Fruit fly (Drosophila melanogaster) whole organism: ENCODE measurements around the gene CG12643.

Experiments used
- CG8478 ChIP-seq: fragments of >200 bp; optimal IDR thresholded peaks from 2 replicates; lab custom pipeline; 2018; ENCODE audit warnings: inconsistent platforms
- Dll ChIP-seq: fragments of >200 bp; optimal IDR thresholded peaks from 2 replicates; lab custom pipeline; 2017
- EcR ChIP-seq, 2 experiments: fragments of >200 bp; optimal IDR thresholded peaks; 2 replicates each; lab custom pipeline; 2017; ENCODE audit warnings: missing biosample characterization in 2 of 2, missing genetic modification characterization in 2 of 2, missing genetic modification reagents in 2 of 2
- pan ChIP-seq: fragments of >200 bp; optimal IDR thresholded peaks from 2 replicates; lab custom pipeline; 2017
- psq ChIP-seq: fragments of >200 bp; optimal IDR thresholded peaks from 2 replicates; lab custom pipeline; 2017
- usp ChIP-seq: fragments of >200 bp; optimal IDR thresholded peaks from 2 replicates; lab custom pipeline; 2017; ENCODE audit warnings: missing biosample characterization, missing genetic modification characterization, mixed read lengths

CG12643 gene

dm6 chrX:10256228-10256627 is 8.8 kb downstream of the CG12643 start:
- TF ChIP-seq psq (lab: Kevin White, UChicago): no peak

- TF ChIP-seq Dll (lab: Kevin White, UChicago) (no peak), EcR (GFP tag; optimal IDR thresholded peaks at IDR 0.05; lab: Kevin White, UChicago) (no peak), pan (lab: Kevin White, UChicago) (no peak), usp (GFP tag; lab: Kevin White, UChicago) (no peak)
Observed at dm6 chrX:10252745-10253144, 12.3 kb downstream of the CG12643 start.

dm6 chrX:10250659-10251058 is 14.4 kb downstream of the CG12643 start:
- TF ChIP-seq pan (lab: Kevin White, UChicago) (no peak), CG8478 (lab: Kevin White, UChicago) (no peak), EcR (GFP tag; optimal IDR thresholded peaks at IDR 0.05; lab: Kevin White, UChicago) (no peak), usp (GFP tag; lab: Kevin White, UChicago) (no peak)

- TF ChIP-seq psq (lab: Kevin White, UChicago): no peak
- TF ChIP-seq CG8478 (lab: Kevin White, UChicago): no peak
- TF ChIP-seq Dll (lab: Kevin White, UChicago): no peak
- TF ChIP-seq EcR (GFP tag; optimal IDR thresholded peaks at IDR 0.05; lab: Kevin White, UChicago): no peak
- TF ChIP-seq pan (lab: Kevin White, UChicago): no peak
- no peak for TF ChIP-seq usp (GFP tag; lab: Kevin White, UChicago)
Observed at dm6 chrX:10250017-10250416, 15.0 kb downstream of the CG12643 start.

- no peak for TF ChIP-seq psq (lab: Kevin White, UChicago)
- TF ChIP-seq Dll (lab: Kevin White, UChicago): no peak
- no peak for TF ChIP-seq pan (lab: Kevin White, UChicago)
- no peak for TF ChIP-seq usp (GFP tag; lab: Kevin White, UChicago)
- no peak for TF ChIP-seq CG8478 (lab: Kevin White, UChicago)
- no peak for TF ChIP-seq EcR (GFP tag; optimal IDR thresholded peaks at IDR 0.05; lab: Kevin White, UChicago)
Observed at dm6 chrX:10247366-10247765, 17.7 kb downstream of the CG12643 start.

- TF ChIP-seq usp (GFP tag; lab: Kevin White, UChicago) (no peak), EcR (GFP tag; optimal IDR thresholded peaks at IDR 0.05; lab: Kevin White, UChicago) (no peak), psq (lab: Kevin White, UChicago) (no peak), CG8478 (lab: Kevin White, UChicago) (no peak), pan (lab: Kevin White, UChicago) (no peak), Dll (lab: Kevin White, UChicago) (no peak)
Observed at dm6 chrX:10244763-10245162, 20.3 kb downstream of the CG12643 start.

- TF ChIP-seq usp (GFP tag; lab: Kevin White, UChicago): no peak
- no peak for TF ChIP-seq EcR (GFP tag; optimal IDR thresholded peaks at IDR 0.05; lab: Kevin White, UChicago)
- no peak for TF ChIP-seq CG8478 (lab: Kevin White, UChicago)
Observed at dm6 chrX:10243540-10243939, 21.5 kb downstream of the CG12643 start.

- no peak for TF ChIP-seq pan (lab: Kevin White, UChicago)
- no peak for TF ChIP-seq usp (GFP tag; lab: Kevin White, UChicago)
- no peak for TF ChIP-seq EcR (GFP tag; optimal IDR thresholded peaks at IDR 0.05; lab: Kevin White, UChicago)
Observed at dm6 chrX:10242883-10243282, 22.2 kb downstream of the CG12643 start.

dm6 chrX:10241919-10242318 is 23.1 kb downstream of the CG12643 start:
- TF ChIP-seq Dll (lab: Kevin White, UChicago): no peak

- TF ChIP-seq EcR (GFP tag; optimal IDR thresholded peaks at IDR 0.05; lab: Kevin White, UChicago): no peak
- no peak for TF ChIP-seq usp (GFP tag; lab: Kevin White, UChicago)
- TF ChIP-seq psq (lab: Kevin White, UChicago): no peak
- TF ChIP-seq CG8478 (lab: Kevin White, UChicago): no peak
- TF ChIP-seq pan (lab: Kevin White, UChicago): no peak
- TF ChIP-seq Dll (lab: Kevin White, UChicago): no peak
Observed at dm6 chrX:10234024-10234520, 31.0 kb downstream of the CG12643 start.

dm6 chrX:10233065-10233464 is 32.0 kb downstream of the CG12643 start, which contains the start of gene CG2961:
Gene CG2961, minus strand, starts transcription at chrX:10233080.
- TF ChIP-seq pan (lab: Kevin White, UChicago): no peak
- no peak for TF ChIP-seq EcR (GFP tag; optimal IDR thresholded peaks at IDR 0.05; lab: Kevin White, UChicago)
- TF ChIP-seq CG8478 (lab: Kevin White, UChicago): no peak
- no peak for TF ChIP-seq Dll (lab: Kevin White, UChicago)
- TF ChIP-seq psq (lab: Kevin White, UChicago): no peak
- no peak for TF ChIP-seq usp (GFP tag; lab: Kevin White, UChicago)

- TF ChIP-seq psq (lab: Kevin White, UChicago): no peak
- TF ChIP-seq CG8478 (lab: Kevin White, UChicago): no peak
- no peak for TF ChIP-seq usp (GFP tag; lab: Kevin White, UChicago)
- TF ChIP-seq pan (lab: Kevin White, UChicago): no peak
- no peak for TF ChIP-seq Dll (lab: Kevin White, UChicago)
- TF ChIP-seq EcR (GFP tag; optimal IDR thresholded peaks at IDR 0.05; lab: Kevin White, UChicago): no peak
Observed at dm6 chrX:10232497-10232896, 32.6 kb downstream of the CG12643 start.

- TF ChIP-seq psq (lab: Kevin White, UChicago) (no peak), pan (lab: Kevin White, UChicago) (no peak), EcR (GFP tag; optimal IDR thresholded peaks at IDR 0.05; lab: Kevin White, UChicago) (no peak), Dll (lab: Kevin White, UChicago) (no peak)
Observed at dm6 chrX:10219955-10220354, 45.1 kb downstream of the CG12643 start, which contains the start of gene CG34408. Gene CG34408, plus strand, starts transcription at chrX:10220110.
